Worm (Caenorhabditis elegans): ENCODE data around the gene emb-8.

DNA sequence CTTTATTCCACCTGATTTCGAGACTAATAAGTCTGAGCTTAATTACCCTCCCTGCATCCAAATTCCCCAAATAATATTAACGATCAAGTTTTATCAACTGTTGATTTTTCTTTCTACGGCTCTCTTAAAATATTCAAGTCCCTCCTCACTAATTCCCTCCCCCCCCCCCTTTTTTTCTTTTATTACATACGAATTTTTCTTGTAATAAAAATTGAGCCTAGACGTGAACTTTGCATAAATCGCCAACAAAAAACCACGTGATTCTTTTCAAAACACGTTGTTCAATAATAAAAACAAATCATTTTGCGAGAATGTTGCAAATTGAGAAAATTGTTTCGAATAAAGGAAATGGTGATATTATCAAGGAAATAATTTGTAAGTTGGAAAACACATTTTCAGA lies 11.1 kb downstream of the emb-8 start, which contains the start of gene K10D2.8:
- TF ChIP-seq unc-62 (GFP tag; optimal IDR thresholded peaks at IDR 0.05) (no peak), elt-2 (tag; optimal IDR thresholded peaks at IDR 0.05) (no peak), pqm-1 (tag; optimal IDR thresholded peaks at IDR 0.05) (no peak)

Data from whole organism, L3 larva.